Fruit fly (Drosophila melanogaster) whole organism, embryonic: ENCODE data around the gene Mtr3.

Experiments used
- BEAF-32 ChIP-seq: fragments of 200-800 bp; sonication (Bioruptor generic); optimal IDR thresholded peaks from 3 replicates; lab custom pipeline; 2017; ENCODE audit warnings: missing biosample characterization, missing genetic modification characterization, mild to moderate bottlenecking, moderate library complexity, missing genetic modification reagents
- CG10209 ChIP-seq: fragments of 200-800 bp; sonication (Bioruptor generic); optimal IDR thresholded peaks from 3 replicates; lab custom pipeline; 2017; ENCODE audit warnings: missing biosample characterization, mild to moderate bottlenecking, missing genetic modification characterization, missing genetic modification reagents
- CG1024 ChIP-seq: fragments of 200-800 bp; sonication (Bioruptor generic); IDR thresholded peaks from 2 replicates; pipeline ENCODE4 v1.3.6; 2022; ENCODE audit warnings: missing biosample characterization, missing genetic modification characterization
- CG11085 ChIP-seq: fragments of 200-800 bp; sonication (Bioruptor generic); IDR thresholded peaks from 2 replicates; pipeline ENCODE4 v1.3.6; 2022; ENCODE audit warnings: missing biosample characterization, missing genetic modification characterization
- CG11504 ChIP-seq: fragments of 200-800 bp; sonication (Bioruptor generic); optimal IDR thresholded peaks from 3 replicates; lab custom pipeline; 2019; ENCODE audit warnings: missing biosample characterization, mild to moderate bottlenecking, missing genetic modification characterization, moderate library complexity
- CG11695 ChIP-seq: fragments of 200-800 bp; sonication (Bioruptor generic); IDR thresholded peaks from 3 replicates; pipeline ENCODE4 v1.3.6; 2022; ENCODE audit warnings: missing biosample characterization, missing genetic modification characterization
- CG12744 ChIP-seq: fragments of 200-800 bp; sonication (Bioruptor generic); optimal IDR thresholded peaks from 2 replicates; lab custom pipeline; 2016; ENCODE audit warnings: missing biosample characterization, missing genetic modification characterization
- CG15479 ChIP-seq: fragments of 200-800 bp; sonication (Bioruptor generic); optimal IDR thresholded peaks from 3 replicates; lab custom pipeline; 2019; ENCODE audit warnings: missing biosample characterization, mild to moderate bottlenecking, missing genetic modification characterization, moderate library complexity
- CG1602 ChIP-seq: fragments of 200-800 bp; sonication (Bioruptor generic); optimal IDR thresholded peaks from 3 replicates; lab custom pipeline; 2016; ENCODE audit warnings: missing biosample characterization, missing genetic modification characterization
- CG1792 ChIP-seq: fragments of 200-800 bp; sonication (Bioruptor generic); optimal IDR thresholded peaks from 2 replicates; lab custom pipeline; 2016; ENCODE audit warnings: missing biosample characterization, missing genetic modification characterization
- CG2199 ChIP-seq: fragments of 200-800 bp; sonication (Bioruptor generic); IDR thresholded peaks from 3 replicates; pipeline ENCODE4 v1.3.6; 2022; ENCODE audit warnings: missing biosample characterization, missing genetic modification characterization
- CG33557 ChIP-seq: fragments of 200-800 bp; sonication (Bioruptor generic); optimal IDR thresholded peaks from 2 replicates; lab custom pipeline; 2019; ENCODE audit warnings: missing biosample characterization, mild to moderate bottlenecking, missing genetic modification characterization, moderate library complexity
- CG3847 ChIP-seq: fragments of 200-800 bp; sonication (Bioruptor generic); IDR thresholded peaks from 2 replicates; pipeline ENCODE4 v1.3.6; 2022; ENCODE audit warnings: missing biosample characterization, missing genetic modification characterization
- CG4707 ChIP-seq: fragments of 200-800 bp; sonication (Bioruptor generic); optimal IDR thresholded peaks from 2 replicates; lab custom pipeline; 2018; ENCODE audit warnings: missing biosample characterization, mild to moderate bottlenecking, missing genetic modification characterization, moderate library complexity
- CG4854 ChIP-seq: fragments of 200-800 bp; sonication (Bioruptor generic); optimal IDR thresholded peaks from 2 replicates; lab custom pipeline; 2016; ENCODE audit warnings: missing biosample characterization, missing genetic modification characterization, inconsistent platforms
- CG6689 ChIP-seq: fragments of 200-800 bp; sonication (Bioruptor generic); IDR thresholded peaks from 2 replicates; pipeline ENCODE4 v1.3.6; 2022; ENCODE audit warnings: missing biosample characterization, missing genetic modification characterization
- CG8290 ChIP-seq, 3 experiments: fragments of 200-800 bp; sonication (Bioruptor generic); optimal IDR thresholded peaks; 2 replicates each; lab custom pipeline; 2016 to 2019; ENCODE audit warnings: missing biosample characterization in 3 of 3, missing genetic modification characterization in 3 of 3, mild to moderate bottlenecking in 2 of 3, moderate library complexity in 1 of 3
- CG8478 ChIP-seq: fragments of >200 bp; optimal IDR thresholded peaks from 2 replicates; lab custom pipeline; 2018
- CG8765 ChIP-seq: fragments of 200-800 bp; sonication (Bioruptor generic); IDR thresholded peaks from 2 replicates; pipeline ENCODE4 v1.3.6; 2022; ENCODE audit warnings: missing biosample characterization, missing genetic modification characterization
- CHES-1-like ChIP-seq: fragments of 200-800 bp; sonication (Bioruptor generic); optimal IDR thresholded peaks from 2 replicates; lab custom pipeline; 2016; ENCODE audit warnings: missing biosample characterization, missing genetic modification characterization
- E2f2 ChIP-seq: fragments of 200-800 bp; sonication (Bioruptor generic); IDR thresholded peaks from 2 replicates; pipeline ENCODE4 v1.3.6; 2022; ENCODE audit warnings: missing biosample characterization, missing genetic modification characterization
- Fer2 ChIP-seq: fragments of 200-800 bp; sonication (Bioruptor generic); optimal IDR thresholded peaks from 2 replicates; lab custom pipeline; 2018; ENCODE audit warnings: missing biosample characterization, mild to moderate bottlenecking, missing genetic modification characterization, moderate library complexity
- Hand ChIP-seq: fragments of 200-800 bp; sonication (Bioruptor generic); optimal IDR thresholded peaks from 2 replicates; lab custom pipeline; 2017; ENCODE audit warnings: mild to moderate bottlenecking, missing biosample characterization, missing genetic modification reagents, missing genetic modification characterization
- Lpt ChIP-seq: fragments of >200 bp; optimal IDR thresholded peaks from 2 replicates; lab custom pipeline; 2018; ENCODE audit warnings: missing biosample characterization, missing genetic modification characterization
- Nf-YC ChIP-seq: fragments of 200-800 bp; optimal IDR thresholded peaks from 3 replicates; lab custom pipeline; 2019; ENCODE audit warnings: missing biosample characterization, mild to moderate bottlenecking, missing genetic modification characterization, moderate library complexity
- Poxn ChIP-seq: fragments of 200-800 bp; sonication (Bioruptor generic); IDR thresholded peaks from 2 replicates; pipeline ENCODE4 v1.3.6; 2022; ENCODE audit warnings: missing biosample characterization, missing genetic modification characterization
- Scr ChIP-seq: fragments of 200-800 bp; sonication (Bioruptor generic); IDR thresholded peaks from 2 replicates; pipeline ENCODE4 v1.3.6; 2022; ENCODE audit warnings: missing biosample characterization, missing genetic modification characterization; ENCODE audit not compliant: partially characterized antibody
- TFAM ChIP-seq: fragments of 200-800 bp; sonication (Bioruptor generic); optimal IDR thresholded peaks from 2 replicates; lab custom pipeline; 2017; ENCODE audit warnings: missing biosample characterization, missing genetic modification characterization, inconsistent platforms
- Xrp1 ChIP-seq: fragments of 200-800 bp; sonication (Bioruptor generic); IDR thresholded peaks from 2 replicates; pipeline ENCODE4 v1.3.6; 2022; ENCODE audit warnings: missing biosample characterization, missing genetic modification characterization
- al ChIP-seq: fragments of 200-800 bp; sonication (Bioruptor generic); IDR thresholded peaks from 2 replicates; pipeline ENCODE4 v1.3.6; 2022; ENCODE audit warnings: missing biosample characterization, missing genetic modification characterization
- bbx ChIP-seq: fragments of 200-800 bp; sonication (Bioruptor generic); IDR thresholded peaks from 2 replicates; pipeline ENCODE4 v1.3.6; 2022; ENCODE audit warnings: missing biosample characterization, missing genetic modification characterization; ENCODE audit not compliant: partially characterized antibody
- bigmax ChIP-seq: fragments of 200-800 bp; sonication (Bioruptor generic); optimal IDR thresholded peaks from 2 replicates; lab custom pipeline; 2018; ENCODE audit warnings: missing biosample characterization, mild to moderate bottlenecking, missing genetic modification characterization
- bowl ChIP-seq: fragments of 200-800 bp; sonication (Bioruptor generic); IDR thresholded peaks from 2 replicates; pipeline ENCODE4 v1.3.6; 2022; ENCODE audit warnings: missing biosample characterization, missing genetic modification characterization
- cad ChIP-seq: fragments of >200 bp; optimal IDR thresholded peaks from 2 replicates; lab custom pipeline; 2017; ENCODE audit warnings: missing biosample characterization, missing genetic modification characterization
- cas ChIP-seq: fragments of 200-800 bp; sonication (Bioruptor generic); IDR thresholded peaks from 2 replicates; pipeline ENCODE4 v1.3.6; 2022; ENCODE audit warnings: missing biosample characterization, missing genetic modification characterization
- cato ChIP-seq: fragments of 200-800 bp; sonication (Bioruptor generic); optimal IDR thresholded peaks from 2 replicates; lab custom pipeline; 2016; ENCODE audit warnings: missing biosample characterization, missing genetic modification characterization, borderline replicate concordance
- croc ChIP-seq: fragments of 200-800 bp; sonication (Bioruptor generic); conservative IDR thresholded peaks from 3 replicates; pipeline ENCODE4 v1.3.6; 2022; ENCODE audit warnings: missing biosample characterization, missing genetic modification characterization
- crol ChIP-seq: fragments of 200-800 bp; sonication (Bioruptor generic); IDR thresholded peaks from 2 replicates; pipeline ENCODE4 v1.3.6; 2022; ENCODE audit warnings: missing biosample characterization, missing genetic modification characterization
- da ChIP-seq: fragments of 200-800 bp; sonication (Bioruptor generic); optimal IDR thresholded peaks from 2 replicates; lab custom pipeline; 2016; ENCODE audit warnings: missing biosample characterization, missing genetic modification characterization
- en ChIP-seq: fragments of 200-800 bp; sonication (Bioruptor generic); optimal IDR thresholded peaks from 2 replicates; lab custom pipeline; 2016; ENCODE audit warnings: missing biosample characterization, missing genetic modification characterization
- eve ChIP-seq, 2 experiments: fragments of >200 bp; optimal IDR thresholded peaks; 2 replicates each; lab custom pipeline; 2017; ENCODE audit warnings: missing biosample characterization in 2 of 2, missing genetic modification characterization in 2 of 2
- gem ChIP-seq: fragments of 200-800 bp; sonication (Bioruptor generic); optimal IDR thresholded peaks from 2 replicates; lab custom pipeline; 2019; ENCODE audit warnings: missing biosample characterization, mild to moderate bottlenecking, missing genetic modification characterization, moderate library complexity
- gsb ChIP-seq: fragments of 200-800 bp; sonication (Bioruptor generic); IDR thresholded peaks from 2 replicates; pipeline ENCODE4 v1.3.6; 2022; ENCODE audit warnings: missing biosample characterization, missing genetic modification characterization
- nau ChIP-seq: fragments of 200-800 bp; sonication (Bioruptor generic); optimal IDR thresholded peaks from 3 replicates; lab custom pipeline; 2017; ENCODE audit warnings: missing biosample characterization, mild to moderate bottlenecking, missing genetic modification characterization, missing genetic modification reagents
- ro ChIP-seq: fragments of 200-800 bp; sonication (Bioruptor generic); IDR thresholded peaks from 2 replicates; pipeline ENCODE4 v1.3.6; 2022; ENCODE audit warnings: missing biosample characterization, missing genetic modification characterization
- sens ChIP-seq: fragments of 200-800 bp; sonication (Bioruptor generic); peaks from one replicate; lab custom pipeline; 2016; ENCODE audit warnings: missing biosample characterization, missing genetic modification characterization
- sens-2 ChIP-seq: fragments of 200-800 bp; sonication (Bioruptor generic); IDR thresholded peaks from 2 replicates; pipeline ENCODE4 v1.3.6; 2022; ENCODE audit warnings: missing biosample characterization, missing genetic modification characterization
- tin ChIP-seq: fragments of 200-800 bp; sonication (Bioruptor generic); optimal IDR thresholded peaks from 3 replicates; lab custom pipeline; 2016; ENCODE audit warnings: missing biosample characterization, missing genetic modification characterization
- twi ChIP-seq: fragments of 200-800 bp; optimal IDR thresholded peaks from 2 replicates; lab custom pipeline; 2019; ENCODE audit warnings: missing biosample characterization, mild to moderate bottlenecking, missing genetic modification characterization, moderate library complexity
- unc-4 ChIP-seq: fragments of 200-800 bp; sonication (Bioruptor generic); IDR thresholded peaks from 2 replicates; pipeline ENCODE4 v1.3.6; 2022; ENCODE audit warnings: missing biosample characterization, missing genetic modification characterization; ENCODE audit not compliant: partially characterized antibody
- unpg ChIP-seq: fragments of 200-800 bp; sonication (Bioruptor generic); optimal IDR thresholded peaks from 3 replicates; lab custom pipeline; 2018; ENCODE audit warnings: missing biosample characterization, mild to moderate bottlenecking, missing genetic modification characterization, moderate library complexity
- zen ChIP-seq: fragments of 200-800 bp; sonication (Bioruptor generic); optimal IDR thresholded peaks from 3 replicates; lab custom pipeline; 2018; ENCODE audit warnings: missing biosample characterization, mild to moderate bottlenecking, missing genetic modification characterization, moderate library complexity

Gene Mtr3

DNA sequence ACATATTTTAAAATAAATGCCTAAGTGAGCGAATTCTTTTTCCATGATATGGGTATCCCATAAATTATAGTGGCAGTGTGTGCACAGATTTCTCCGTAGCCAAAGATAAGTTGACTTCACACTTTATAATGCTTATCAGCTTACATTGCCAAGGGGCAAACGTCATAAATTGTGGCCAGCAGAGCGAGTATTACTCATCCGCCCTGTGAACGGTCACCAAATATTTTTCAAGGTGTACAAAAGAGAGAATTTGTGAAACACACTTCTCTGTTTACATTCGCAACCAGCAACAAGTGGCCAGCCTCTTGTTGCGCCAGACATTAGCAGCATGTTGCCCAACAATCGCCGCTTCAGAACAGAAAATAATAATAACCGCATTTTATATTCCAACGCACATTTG, 19.4 kb upstream of the Mtr3 start (continued):
- TF ChIP-seq CG10209 (GFP tag; lab: Kevin White, UChicago) (peak; percentile 34), crol (GFP tag; lab: Robert Waterston, UW) (no peak), Hand (GFP tag; lab: Kevin White, UChicago) (no peak), Lpt (no peak), CG12744 (GFP tag; lab: Kevin White, UChicago) (no peak), CG1792 (GFP tag; lab: Kevin White, UChicago) (no peak), CG1602 (GFP tag; lab: Kevin White, UChicago) (no peak), unpg (GFP tag; lab: Kevin White, UChicago) (peak; percentile 49), ro (GFP tag; lab: Robert Waterston, UW) (no peak), croc (GFP tag; lab: Robert Waterston, UW) (no peak), CG3847 (no peak), CG1024 (GFP tag; lab: Robert Waterston, UW) (no peak), CG8478 (no peak), E2f2 (no peak), CG8290 (GFP tag; optimal IDR thresholded peaks at IDR 0.05; lab: Kevin White, UChicago) (no peak), CG8290 (tag; optimal IDR thresholded peaks at IDR 0.05; lab: Kevin White, UChicago) (peak in 1 of 2 experiments; percentile 70), twi (tag; lab: Kevin White, UChicago) (no peak), TFAM (GFP tag; lab: Kevin White, UChicago) (no peak), Xrp1 (GFP tag; lab: Robert Waterston, UW) (0 out of 2 replicates have a peak, but pooled peaks have one; percentile 24), CG33557 (GFP tag; lab: Kevin White, UChicago) (no peak), tin (GFP tag; lab: Kevin White, UChicago) (no peak), gsb (GFP tag; lab: Robert Waterston, UW) (0 out of 2 replicates have a peak, but pooled peaks have one; percentile 32), CG15479 (no peak), bowl (GFP tag; lab: Robert Waterston, UW) (no peak), CG11504 (tag; lab: Kevin White, UChicago) (peak; percentile 99), cad (no peak), bigmax (no peak), cato (GFP tag; lab: Kevin White, UChicago) (no peak), Fer2 (tag; lab: Kevin White, UChicago) (no peak), gem (tag; lab: Kevin White, UChicago) (peak; percentile 27), CG6689 (GFP tag; lab: Robert Waterston, UW) (peak; percentile 59), CG11695 (GFP tag; lab: Robert Waterston, UW) (peak; percentile 56; the same call in 2 of the 3 replicates), CG2199 (GFP tag; lab: Robert Waterston, UW) (peak; percentile 53; the same call in 1 of the 3 replicates), CG4854 (GFP tag; lab: Kevin White, UChicago) (peak; percentile 12), da (no peak), cas (GFP tag; lab: Robert Waterston, UW) (no peak), Poxn (GFP tag; lab: Robert Waterston, UW) (no peak), bbx (GFP tag; lab: Robert Waterston, UW) (no peak), sens (GFP tag; lab: Kevin White, UChicago) (peak; percentile 85), zen (tag; lab: Kevin White, UChicago) (no peak), Nf-YC (tag; lab: Kevin White, UChicago) (peak; percentile 8), Scr (GFP tag; lab: Robert Waterston, UW) (no peak), eve (GFP tag; optimal IDR thresholded peaks at IDR 0.05; lab: Kevin White, UChicago) (no peak), sens-2 (peak; percentile 77), nau (peak; percentile 55), CG8765 (GFP tag; lab: Robert Waterston, UW) (no peak), en (GFP tag; lab: Kevin White, UChicago) (no peak), unc-4 (GFP tag; lab: Robert Waterston, UW) (no peak), al (GFP tag; lab: Robert Waterston, UW) (no peak), BEAF-32 (GFP tag; lab: Kevin White, UChicago) (no peak), CHES-1-like (GFP tag; lab: Kevin White, UChicago) (peak; percentile 2), CG11085 (GFP tag; lab: Robert Waterston, UW) (no peak), CG4707 (peak; percentile 48)
